Fruit fly (Drosophila melanogaster): ENCODE results near the gene pns.

The pns gene

DNA sequence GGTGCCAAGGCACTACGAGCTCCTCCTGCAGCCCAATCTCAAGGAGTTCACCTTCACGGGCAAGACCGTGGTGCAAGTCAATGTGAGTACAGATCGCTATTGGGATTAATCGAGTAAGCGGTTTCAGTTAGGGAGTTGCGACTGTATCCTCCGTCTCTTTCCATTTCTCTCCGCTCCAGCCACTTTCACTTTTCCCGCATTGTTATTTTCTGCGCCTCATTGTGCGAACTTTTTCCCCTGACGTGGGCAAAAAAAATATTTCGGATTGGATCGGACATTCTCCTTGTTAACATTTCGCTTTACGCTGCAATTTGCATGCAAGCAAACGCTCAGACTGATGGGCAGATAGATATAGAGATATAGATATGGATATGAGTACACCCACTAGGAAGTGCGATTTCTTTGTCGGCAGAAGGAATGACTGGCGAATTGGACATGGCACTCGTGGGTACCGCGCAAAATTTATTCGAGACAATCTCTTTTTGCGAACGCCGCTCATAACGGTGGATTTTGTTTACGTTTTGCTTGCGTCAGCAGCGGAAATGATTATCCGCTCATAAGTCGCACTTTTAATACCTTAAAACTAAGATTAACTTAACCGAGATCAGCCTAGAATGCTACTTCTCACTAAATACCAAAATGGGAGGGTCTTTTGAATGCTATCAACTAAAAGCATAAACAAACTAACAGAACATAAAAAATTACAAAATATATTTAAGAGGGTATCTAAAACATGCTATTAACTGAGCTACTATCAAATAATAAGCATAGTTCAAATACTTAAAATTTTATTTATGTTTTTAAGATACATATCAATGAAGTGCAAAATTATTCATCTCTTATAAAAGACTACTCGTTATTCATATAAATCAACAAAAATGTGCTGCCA, 18.0 kb upstream of the pns start:
- TF ChIP-seq tj (GFP tag; optimal IDR thresholded peaks at IDR 0.05) = peak; percentile 97
- TF ChIP-seq Hr96 (GFP tag; optimal IDR thresholded peaks at IDR 0.05) = no peak
- peak; percentile 58 for TF ChIP-seq bab1 (GFP tag; optimal IDR thresholded peaks at IDR 0.05)
- TF ChIP-seq CG5204 (GFP tag; optimal IDR thresholded peaks at IDR 0.05) = no peak
- no peak for TF ChIP-seq CG33017 (tag; optimal IDR thresholded peaks at IDR 0.05)
- TF ChIP-seq pad (GFP tag; optimal IDR thresholded peaks at IDR 0.05) = no peak
- no peak for TF ChIP-seq cic (GFP tag; optimal IDR thresholded peaks at IDR 0.05)
- no peak for TF ChIP-seq CG7045 (GFP tag; optimal IDR thresholded peaks at IDR 0.05)
- TF ChIP-seq Mnt (GFP tag; optimal IDR thresholded peaks at IDR 0.05) = no peak

- TF ChIP-seq CG14711 (tag; optimal IDR thresholded peaks at IDR 0.05) = no peak
- no peak for TF ChIP-seq CG1620 (GFP tag; optimal IDR thresholded peaks at IDR 0.05)
- no peak for TF ChIP-seq CG7045 (GFP tag; optimal IDR thresholded peaks at IDR 0.05)
- TF ChIP-seq Hr96 (GFP tag; optimal IDR thresholded peaks at IDR 0.05) = no peak
- no peak for TF ChIP-seq Clk (GFP tag; optimal IDR thresholded peaks at IDR 0.05)
- no peak for TF ChIP-seq bab1 (GFP tag; optimal IDR thresholded peaks at IDR 0.05)
- TF ChIP-seq tj (GFP tag; optimal IDR thresholded peaks at IDR 0.05) = no peak
These were observed 5.8 kb upstream of the pns start, which contains the start of gene Ir62a for dm6 chr3L:1531159-1531558. TSS of gene Ir62a (minus strand) at chr3L:1531259.

- TF ChIP-seq bab1 (GFP tag; optimal IDR thresholded peaks at IDR 0.05) (peak; percentile 14), Clk (GFP tag; optimal IDR thresholded peaks at IDR 0.05) (no peak), cnc (optimal IDR thresholded peaks at IDR 0.05) (no peak), Crg-1 (GFP tag; optimal IDR thresholded peaks at IDR 0.05) (peak; percentile 12), CG5204 (GFP tag; optimal IDR thresholded peaks at IDR 0.05) (no peak), CG11617 (GFP tag; optimal IDR thresholded peaks at IDR 0.05) (peak; percentile 42), CG12768 (GFP tag; optimal IDR thresholded peaks at IDR 0.05) (no peak), toe (GFP tag; optimal IDR thresholded peaks at IDR 0.05) (no peak), CG7101 (tag; optimal IDR thresholded peaks at IDR 0.05) (peak; percentile 49), pad (GFP tag; optimal IDR thresholded peaks at IDR 0.05) (no peak), Mnt (GFP tag; optimal IDR thresholded peaks at IDR 0.05) (no peak), CG1620 (GFP tag; optimal IDR thresholded peaks at IDR 0.05) (no peak), CG33017 (tag; optimal IDR thresholded peaks at IDR 0.05) (peak; percentile 17), tj (GFP tag; optimal IDR thresholded peaks at IDR 0.05) (no peak), ovo (GFP tag; optimal IDR thresholded peaks at IDR 0.05) (no peak), Hr96 (GFP tag; optimal IDR thresholded peaks at IDR 0.05) (no peak), CG14711 (tag; optimal IDR thresholded peaks at IDR 0.05) (peak; percentile 27), kay (GFP tag; ENCODE audit: borderline replicate concordance) (no peak), CG7045 (GFP tag; optimal IDR thresholded peaks at IDR 0.05) (no peak), cic (GFP tag; optimal IDR thresholded peaks at IDR 0.05) (no peak)
These were observed 3.1 kb upstream of the pns start, which contains the start of gene Iml1 for dm6 chr3L:1533699-1534431. TSS of gene Iml1 (minus strand) at chr3L:1534034.

dm6 chr3L:1537353-1537752, 416 bp downstream of the pns start:
- TF ChIP-seq toe (GFP tag; optimal IDR thresholded peaks at IDR 0.05) (no peak), Hr96 (GFP tag; optimal IDR thresholded peaks at IDR 0.05) (no peak), ovo (GFP tag; optimal IDR thresholded peaks at IDR 0.05) (peak; percentile 88), CG11617 (GFP tag; optimal IDR thresholded peaks at IDR 0.05) (no peak)

DNA sequence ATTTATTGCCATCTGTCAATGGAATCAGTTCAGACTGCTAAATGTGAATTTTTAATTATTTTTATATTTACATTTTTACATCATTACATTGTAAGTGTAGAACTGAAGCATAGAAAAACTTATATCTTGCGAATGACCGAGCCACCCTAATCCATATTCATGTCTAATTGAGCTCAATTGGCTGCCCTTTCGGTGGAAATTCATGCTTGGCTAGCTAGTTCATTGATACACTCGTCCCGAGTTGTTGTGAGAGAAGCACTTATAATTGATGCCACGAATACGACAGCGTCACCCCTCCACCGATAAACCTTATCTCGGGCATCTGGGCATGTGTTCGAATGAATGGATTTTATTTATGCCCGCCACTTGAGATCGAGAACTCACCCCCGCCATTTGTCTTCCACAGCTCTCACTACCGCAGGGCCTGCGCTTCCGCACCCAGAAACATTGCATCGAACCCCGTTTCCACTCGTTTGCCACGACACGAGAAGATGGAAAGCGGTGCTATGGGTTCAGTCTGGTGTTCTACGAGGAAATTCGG, 1.4 kb downstream of the pns start:
- no peak for TF ChIP-seq CG7101 (tag; optimal IDR thresholded peaks at IDR 0.05)
- peak; percentile 7 for TF ChIP-seq cic (GFP tag; optimal IDR thresholded peaks at IDR 0.05)
- no peak for TF ChIP-seq CG1620 (GFP tag; optimal IDR thresholded peaks at IDR 0.05)
- no peak for TF ChIP-seq Hr96 (GFP tag; optimal IDR thresholded peaks at IDR 0.05)

DNA sequence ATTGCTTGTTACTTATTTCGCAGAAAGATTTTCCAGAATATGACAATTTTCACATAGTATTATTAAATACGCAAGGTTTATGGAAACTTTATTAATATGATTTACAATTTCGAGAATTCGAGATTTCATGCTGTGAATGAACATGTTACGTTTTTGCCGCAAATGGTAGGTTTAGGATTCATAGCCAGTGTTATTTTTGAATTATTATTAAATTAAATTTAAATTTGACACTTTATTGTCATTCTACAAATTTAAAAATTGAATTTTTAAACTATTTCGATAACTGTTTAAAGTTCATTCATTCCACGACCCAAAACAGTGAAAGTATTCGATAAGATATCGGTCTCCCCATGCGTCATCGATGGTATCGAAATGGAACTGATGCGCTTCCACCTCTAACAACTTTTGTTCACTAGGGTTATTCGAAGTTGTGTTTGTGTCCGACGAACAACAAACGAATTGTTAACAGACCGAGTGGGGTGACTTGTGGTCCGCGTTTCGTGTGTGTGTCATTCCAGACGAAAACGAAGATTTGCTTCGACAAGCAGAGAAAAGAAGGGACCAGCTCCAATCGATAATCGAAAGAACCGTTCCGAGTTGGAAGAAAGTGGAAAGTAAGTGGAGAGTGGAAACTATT, 8.9 kb downstream of the pns start, which contains the start of the genes CG32313 and Pcyt1:
TSS of gene CG32313 (minus strand) at position 51 of the 637 bp plus-strand sequence.
TSS of gene Pcyt1 (plus strand) at position 400 of the 637 bp plus-strand sequence.
- TF ChIP-seq kay (GFP tag; ENCODE audit: borderline replicate concordance) = no peak
- TF ChIP-seq Mnt (GFP tag; optimal IDR thresholded peaks at IDR 0.05) = peak; percentile 78
- TF ChIP-seq tj (GFP tag; optimal IDR thresholded peaks at IDR 0.05) = no peak
- no peak for TF ChIP-seq CG1620 (GFP tag; optimal IDR thresholded peaks at IDR 0.05)
- peak; percentile 46 for TF ChIP-seq Hr96 (GFP tag; optimal IDR thresholded peaks at IDR 0.05)
- TF ChIP-seq toe (GFP tag; optimal IDR thresholded peaks at IDR 0.05) = no peak
- peak; percentile 47 for TF ChIP-seq CG14711 (tag; optimal IDR thresholded peaks at IDR 0.05)
- no peak for TF ChIP-seq CG5204 (GFP tag; optimal IDR thresholded peaks at IDR 0.05)
- peak; percentile 31 for TF ChIP-seq CG12768 (GFP tag; optimal IDR thresholded peaks at IDR 0.05)
- TF ChIP-seq CG33017 (tag; optimal IDR thresholded peaks at IDR 0.05) = peak; percentile 70
- no peak for TF ChIP-seq pad (GFP tag; optimal IDR thresholded peaks at IDR 0.05)
- no peak for TF ChIP-seq CG11617 (GFP tag; optimal IDR thresholded peaks at IDR 0.05)
- TF ChIP-seq Crg-1 (GFP tag; optimal IDR thresholded peaks at IDR 0.05) = peak; percentile 44
- no peak for TF ChIP-seq cnc (optimal IDR thresholded peaks at IDR 0.05)
- TF ChIP-seq cic (GFP tag; optimal IDR thresholded peaks at IDR 0.05) = peak; percentile 64
- TF ChIP-seq CG7045 (GFP tag; optimal IDR thresholded peaks at IDR 0.05) = no peak
- TF ChIP-seq CG7101 (tag; optimal IDR thresholded peaks at IDR 0.05) = peak; percentile 53
- TF ChIP-seq ovo (GFP tag; optimal IDR thresholded peaks at IDR 0.05) = no peak
- TF ChIP-seq Clk (GFP tag; optimal IDR thresholded peaks at IDR 0.05) = no peak
- peak; percentile 82 for TF ChIP-seq bab1 (GFP tag; optimal IDR thresholded peaks at IDR 0.05)

Data from whole organism, adult.